Worm (Caenorhabditis elegans): ENCODE data around the gene Y38F1A.1.

Gene Y38F1A.1

DNA sequence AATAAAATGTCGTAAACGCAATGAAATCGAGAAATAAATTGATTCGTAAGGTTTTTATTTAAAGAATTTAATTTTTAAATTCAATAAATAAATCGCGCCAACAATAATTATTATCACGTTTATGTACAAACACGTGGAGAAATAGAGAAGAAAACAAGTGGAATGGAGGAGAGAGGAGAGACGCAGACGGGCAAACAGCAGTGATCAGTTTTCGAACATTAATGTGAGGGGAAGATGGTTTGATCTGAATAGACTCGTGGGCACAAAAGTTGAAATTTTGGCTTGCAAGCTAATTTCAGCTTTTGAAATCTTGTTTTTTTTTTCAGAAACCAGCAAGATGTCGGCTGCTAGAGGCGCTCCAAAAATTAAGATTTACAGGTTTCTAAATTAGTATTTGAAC is 41.7 kb upstream of the Y38F1A.1 start, which contains the start of gene hphd-1:
Gene hphd-1 (minus strand): TSS at position 323 of the 400 bp plus-strand sequence.
- no peak for TF ChIP-seq aptf-2 (GFP tag; conservative IDR thresholded peaks at IDR 0.05)
- no peak for TF ChIP-seq cebp-1 (GFP tag; IDR thresholded peaks at IDR 0.05)
- peak; percentile 37 for TF ChIP-seq cebp-1 (tag; optimal IDR thresholded peaks at IDR 0.05)
- TF ChIP-seq pbrm-1 (GFP tag; IDR thresholded peaks at IDR 0.05), result no peak
- peak; percentile 37 for TF ChIP-seq lin-40 (tag; optimal IDR thresholded peaks at IDR 0.05)
- no peak for TF ChIP-seq lin-26 (GFP tag; IDR thresholded peaks at IDR 0.05)
- TF ChIP-seq ceh-100 (GFP tag; IDR thresholded peaks at IDR 0.05), result no peak
- no peak for TF ChIP-seq xnd-1 (tag; optimal IDR thresholded peaks at IDR 0.05)
- peak; percentile 24 for TF ChIP-seq ZK185.1 (tag; optimal IDR thresholded peaks at IDR 0.05; ENCODE audit: poor library complexity, severe bottlenecking)
- TF ChIP-seq snpc-1.1 (tag; optimal IDR thresholded peaks at IDR 0.05; ENCODE audit: insufficient read depth), result peak; percentile 13
- no peak for TF ChIP-seq T26A5.8 (tag; optimal IDR thresholded peaks at IDR 0.05)
- peak; percentile 77 for TF ChIP-seq hmg-1.2 (GFP tag; IDR thresholded peaks at IDR 0.05)
- TF ChIP-seq B0261.1 (tag; optimal IDR thresholded peaks at IDR 0.05), result no peak
- 0 out of 2 replicates have a peak, but pooled peaks have one; percentile 33 for TF ChIP-seq Y53G8AR.9 (GFP tag; conservative IDR thresholded peaks at IDR 0.05)
- no peak for TF ChIP-seq Y95B8A.8 (GFP tag; IDR thresholded peaks at IDR 0.05)
- no peak for TF ChIP-seq madf-6 (GFP tag; IDR thresholded peaks at IDR 0.05)
- peak in 1 of 2 experiments; percentile 65 for TF ChIP-seq let-607 (tag; optimal IDR thresholded peaks at IDR 0.05)
- no peak for TF ChIP-seq snpc-4 (GFP tag; optimal IDR thresholded peaks at IDR 0.05)
- TF ChIP-seq snpc-4 (tag; optimal IDR thresholded peaks at IDR 0.05), result peak in 3 of 4 experiments; percentile 21 to 72 (median 65)
- TF ChIP-seq athp-1 (tag; optimal IDR thresholded peaks at IDR 0.05), result no peak
- TF ChIP-seq nhr-80 (tag; optimal IDR thresholded peaks at IDR 0.05), result peak; percentile 69
- peak; percentile 13 for TF ChIP-seq tbp1 (GFP tag; optimal IDR thresholded peaks at IDR 0.05)
- 0 out of 2 replicates have a peak, but pooled peaks have one; percentile 38 for TF ChIP-seq egl-44 (GFP tag; IDR thresholded peaks at IDR 0.05)
- no peak for TF ChIP-seq F49E8.2 (tag; optimal IDR thresholded peaks at IDR 0.05; ENCODE audit: insufficient read depth)
- TF ChIP-seq attf-5 (GFP tag; optimal IDR thresholded peaks at IDR 0.05), result peak; percentile 49

DNA sequence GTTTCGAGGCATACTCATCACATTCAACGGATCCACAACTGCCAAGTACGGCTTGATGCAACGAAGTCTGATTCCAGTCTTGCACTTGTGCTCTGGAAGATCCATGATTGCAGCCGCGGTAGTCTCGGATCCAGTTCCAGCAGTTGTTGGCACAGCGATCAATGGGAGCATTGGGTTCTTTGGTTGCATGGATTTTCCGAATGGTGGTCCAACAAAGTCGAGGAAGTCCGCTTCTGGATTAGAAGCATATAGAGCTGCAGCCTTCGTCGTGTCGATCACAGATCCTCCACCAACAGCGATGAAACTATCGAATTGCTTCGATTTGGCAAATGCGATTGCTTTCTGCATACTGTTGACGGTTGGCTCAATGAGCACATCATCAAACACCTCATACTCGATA is 40.8 kb upstream of the Y38F1A.1 start:
- TF ChIP-seq Y53G8AR.9 (GFP tag; conservative IDR thresholded peaks at IDR 0.05) (0 out of 2 replicates have a peak, but pooled peaks have one; percentile 13), F52B5.7 (tag; optimal IDR thresholded peaks at IDR 0.05) (no peak), nfyb-1 (GFP tag; IDR thresholded peaks at IDR 0.05) (peak; percentile 37; the same call in 1 of the 2 replicates), repo-1 (tag; optimal IDR thresholded peaks at IDR 0.05) (peak; percentile 31), zfh-2 (GFP tag; conservative IDR thresholded peaks at IDR 0.05) (0 out of 2 replicates have a peak, but pooled peaks have one; percentile 8), fkh-3 (tag; optimal IDR thresholded peaks at IDR 0.05) (no peak), lin-40 (tag; optimal IDR thresholded peaks at IDR 0.05) (no peak), zim-3 (tag; optimal IDR thresholded peaks at IDR 0.05) (no peak)

DNA sequence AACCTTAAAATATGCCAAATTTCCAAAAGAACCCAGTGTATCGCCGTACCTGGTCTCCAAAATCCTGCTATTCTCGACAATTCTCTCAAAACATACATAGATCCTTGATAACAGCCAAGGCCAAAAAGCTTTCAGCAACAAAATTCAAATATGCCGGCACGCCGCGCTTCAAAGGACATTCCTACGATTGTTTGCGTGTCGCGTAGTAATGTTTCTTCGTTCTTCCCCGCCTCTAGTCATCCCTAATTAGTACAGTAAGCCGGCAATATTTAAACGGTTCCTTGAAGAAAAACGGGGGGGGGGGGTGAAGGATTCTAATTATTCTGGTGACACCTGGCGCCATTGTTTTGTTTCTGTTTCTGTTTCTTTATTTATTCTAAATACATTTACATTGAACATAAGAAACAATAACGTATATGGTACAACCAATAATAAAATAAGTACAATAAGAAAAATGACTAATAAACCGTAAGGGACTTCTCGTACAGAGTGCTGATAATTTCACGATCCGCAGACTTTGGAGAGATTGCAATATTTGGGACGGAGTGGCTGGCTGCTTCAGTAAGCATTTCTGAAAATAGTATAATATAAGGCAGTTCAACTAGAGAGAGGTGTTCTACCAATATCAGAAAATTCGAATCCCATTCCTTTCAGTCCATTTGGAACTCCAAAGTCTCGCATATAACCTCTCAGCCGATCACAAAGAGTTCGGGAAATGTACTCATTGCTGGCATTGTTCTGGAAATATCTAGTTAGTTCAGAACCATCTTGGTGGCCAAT is 39.6 kb upstream of the Y38F1A.1 start:
- TF ChIP-seq ZK185.1 (tag; optimal IDR thresholded peaks at IDR 0.05; ENCODE audit: poor library complexity, severe bottlenecking) (peak; percentile 48), F37B4.10 (GFP tag; IDR thresholded peaks at IDR 0.05) (no peak), C06A6.2 (GFP tag; conservative IDR thresholded peaks at IDR 0.05) (peak; percentile 22; the same call in 1 of the 2 replicates), ztf-22 (GFP tag; optimal IDR thresholded peaks at IDR 0.05) (peak; percentile 28), ama-1 (optimal IDR thresholded peaks at IDR 0.05) (peak; percentile 50), ama-1 (GFP tag; optimal IDR thresholded peaks at IDR 0.05) (no peak), ztf-6 (GFP tag; IDR thresholded peaks at IDR 0.05) (no peak), lin-54 (GFP tag; optimal IDR thresholded peaks at IDR 0.05) (peak; percentile 21), Y95B8A.8 (GFP tag; IDR thresholded peaks at IDR 0.05) (no peak), efl-1 (GFP tag; optimal IDR thresholded peaks at IDR 0.05) (no peak), snpc-1.3 (tag; optimal IDR thresholded peaks at IDR 0.05; ENCODE audit: insufficient read depth) (no peak), dox-1 (GFP tag; IDR thresholded peaks at IDR 0.05) (0 out of 2 replicates have a peak, but pooled peaks have one; percentile 41), attf-3 (GFP tag; conservative IDR thresholded peaks at IDR 0.05) (no peak), ceh-91 (GFP tag; IDR thresholded peaks at IDR 0.05) (no peak), chd-7 (tag; optimal IDR thresholded peaks at IDR 0.05) (peak; percentile 84), F23B12.7 (tag; optimal IDR thresholded peaks at IDR 0.05; ENCODE audit: insufficient read depth) (no peak)

Measured in whole organism, young adult.